Fruit fly (Drosophila melanogaster): Measurements from ENCODE around the gene eIF2Balpha.

Gene eIF2Balpha

dm6 chr3R:29935756-29936155 lies at the start of gene eIF2Balpha, which contains the start of gene Vps13B:
Gene eIF2Balpha, minus strand, starts transcription at chr3R:29935888.
Gene Vps13B, plus strand, starts transcription at chr3R:29935978.
- TF ChIP-seq dl (GFP tag; optimal IDR thresholded peaks at IDR 0.05; ENCODE audit: insufficient read depth in 1 of 2, partially characterized antibody in 2 of 2) (peak; percentile 95 to 96), Vsx2 (GFP tag; optimal IDR thresholded peaks at IDR 0.05; ENCODE audit: partially characterized antibody) (peak; percentile 100), brk (GFP tag; optimal IDR thresholded peaks at IDR 0.05) (no peak), Dif (GFP tag; optimal IDR thresholded peaks at IDR 0.05; ENCODE audit: partially characterized antibody) (peak; percentile 100)

dm6 chr3R:29985219-29985618 lies 49.5 kb upstream of the eIF2Balpha start:
- TF ChIP-seq CrebA (GFP tag; optimal IDR thresholded peaks at IDR 0.05; ENCODE audit: borderline replicate concordance), result no peak
- no peak for TF ChIP-seq sage (GFP tag; optimal IDR thresholded peaks at IDR 0.05)
- TF ChIP-seq dl (GFP tag; optimal IDR thresholded peaks at IDR 0.05; ENCODE audit: insufficient read depth in 1 of 2, partially characterized antibody in 2 of 2), result no peak
- no peak for TF ChIP-seq usp (GFP tag; optimal IDR thresholded peaks at IDR 0.05)
- TF ChIP-seq foxo (GFP tag; optimal IDR thresholded peaks at IDR 0.05), result no peak
- no peak for TF ChIP-seq ey (GFP tag; optimal IDR thresholded peaks at IDR 0.05)
- TF ChIP-seq psq (GFP tag; optimal IDR thresholded peaks at IDR 0.05), result no peak
- TF ChIP-seq Jra (GFP tag; optimal IDR thresholded peaks at IDR 0.05), result no peak
- no peak for TF ChIP-seq jim (GFP tag; optimal IDR thresholded peaks at IDR 0.05)
- TF ChIP-seq GATAd (GFP tag; optimal IDR thresholded peaks at IDR 0.05), result no peak
- no peak for TF ChIP-seq HLH106 (tag; optimal IDR thresholded peaks at IDR 0.05)
- no peak for TF ChIP-seq rgr (GFP tag; optimal IDR thresholded peaks at IDR 0.05)
- no peak for TF ChIP-seq Hr78 (GFP tag; optimal IDR thresholded peaks at IDR 0.05)
- no peak for TF ChIP-seq Dif (GFP tag; optimal IDR thresholded peaks at IDR 0.05; ENCODE audit: partially characterized antibody)
- no peak for TF ChIP-seq woc (GFP tag; optimal IDR thresholded peaks at IDR 0.05)
- no peak for TF ChIP-seq Mio (GFP tag; optimal IDR thresholded peaks at IDR 0.05)
- no peak for TF ChIP-seq Sp1 (GFP tag; optimal IDR thresholded peaks at IDR 0.05)
- no peak for TF ChIP-seq OdsH (GFP tag; optimal IDR thresholded peaks at IDR 0.05)

- TF ChIP-seq Hnf4 (GFP tag; optimal IDR thresholded peaks at IDR 0.05) (no peak), Hr78 (GFP tag; optimal IDR thresholded peaks at IDR 0.05) (no peak), woc (GFP tag; optimal IDR thresholded peaks at IDR 0.05) (no peak), Mio (GFP tag; optimal IDR thresholded peaks at IDR 0.05) (no peak), sv (GFP tag; optimal IDR thresholded peaks at IDR 0.05) (no peak), usp (GFP tag; optimal IDR thresholded peaks at IDR 0.05) (no peak), sage (GFP tag; optimal IDR thresholded peaks at IDR 0.05) (no peak), Dif (GFP tag; optimal IDR thresholded peaks at IDR 0.05; ENCODE audit: partially characterized antibody) (no peak), Jra (GFP tag; optimal IDR thresholded peaks at IDR 0.05) (no peak), CG32264 (GFP tag; optimal IDR thresholded peaks at IDR 0.05) (no peak), br (GFP tag; optimal IDR thresholded peaks at IDR 0.05) (no peak), rgr (GFP tag; optimal IDR thresholded peaks at IDR 0.05) (no peak), GATAd (GFP tag; optimal IDR thresholded peaks at IDR 0.05) (no peak), HLH106 (tag; optimal IDR thresholded peaks at IDR 0.05) (no peak), dsf (GFP tag; optimal IDR thresholded peaks at IDR 0.05; ENCODE audit: borderline replicate concordance) (no peak), CG9705 (GFP tag; optimal IDR thresholded peaks at IDR 0.05) (no peak), jim (GFP tag; optimal IDR thresholded peaks at IDR 0.05) (no peak)
Measured at dm6 chr3R:29983886-29984285, 48.2 kb upstream of the eIF2Balpha start.

dm6 chr3R:29983073-29983544 lies 47.4 kb upstream of the eIF2Balpha start, which contains the start of gene CG7896:
Gene CG7896, plus strand, starts transcription at chr3R:29983426.
- TF ChIP-seq sv (GFP tag; optimal IDR thresholded peaks at IDR 0.05) (no peak), usp (GFP tag; optimal IDR thresholded peaks at IDR 0.05) (no peak), Hr83 (GFP tag; optimal IDR thresholded peaks at IDR 0.05; ENCODE audit: poor library complexity, severe bottlenecking) (peak; percentile 62), Abd-B (GFP tag; optimal IDR thresholded peaks at IDR 0.05) (no peak), rgr (GFP tag; optimal IDR thresholded peaks at IDR 0.05) (peak; percentile 85), sage (GFP tag; optimal IDR thresholded peaks at IDR 0.05) (peak; percentile 61), dmrt93B (GFP tag; optimal IDR thresholded peaks at IDR 0.05) (peak; percentile 70), Hnf4 (GFP tag; optimal IDR thresholded peaks at IDR 0.05) (no peak), h (GFP tag; optimal IDR thresholded peaks at IDR 0.05) (peak; percentile 94), fru (GFP tag; optimal IDR thresholded peaks at IDR 0.05) (peak; percentile 85), psq (GFP tag; optimal IDR thresholded peaks at IDR 0.05) (peak; percentile 86), Dif (GFP tag; optimal IDR thresholded peaks at IDR 0.05; ENCODE audit: partially characterized antibody) (peak; percentile 17), jim (GFP tag; optimal IDR thresholded peaks at IDR 0.05) (no peak), lola (GFP tag; optimal IDR thresholded peaks at IDR 0.05) (no peak), br (GFP tag; optimal IDR thresholded peaks at IDR 0.05) (peak; percentile 83), brk (GFP tag; optimal IDR thresholded peaks at IDR 0.05) (no peak), dsf (GFP tag; optimal IDR thresholded peaks at IDR 0.05; ENCODE audit: borderline replicate concordance) (peak; percentile 41), GATAd (GFP tag; optimal IDR thresholded peaks at IDR 0.05) (no peak), foxo (GFP tag; optimal IDR thresholded peaks at IDR 0.05) (peak; percentile 54 to 91), Dfd (GFP tag; optimal IDR thresholded peaks at IDR 0.05) (no peak), HLH106 (tag; optimal IDR thresholded peaks at IDR 0.05) (peak; percentile 93), dl (GFP tag; optimal IDR thresholded peaks at IDR 0.05; ENCODE audit: insufficient read depth in 1 of 2, partially characterized antibody in 2 of 2) (no peak), CrebA (GFP tag; optimal IDR thresholded peaks at IDR 0.05; ENCODE audit: borderline replicate concordance) (no peak), Jra (GFP tag; optimal IDR thresholded peaks at IDR 0.05) (no peak), Myc (optimal IDR thresholded peaks at IDR 0.05) (no peak), Rel (GFP tag; optimal IDR thresholded peaks at IDR 0.05) (peak; percentile 83), Rel (tag; optimal IDR thresholded peaks at IDR 0.05) (peak; percentile 59), ey (GFP tag; optimal IDR thresholded peaks at IDR 0.05) (peak; percentile 76), Vsx2 (GFP tag; optimal IDR thresholded peaks at IDR 0.05; ENCODE audit: partially characterized antibody) (peak; percentile 54), pan (optimal IDR thresholded peaks at IDR 0.05) (no peak), OdsH (GFP tag; optimal IDR thresholded peaks at IDR 0.05) (peak; percentile 85), woc (GFP tag; optimal IDR thresholded peaks at IDR 0.05) (peak; percentile 95), Sp1 (GFP tag; optimal IDR thresholded peaks at IDR 0.05) (peak; percentile 85), CG32264 (GFP tag; optimal IDR thresholded peaks at IDR 0.05) (peak; percentile 37), N (GFP tag; optimal IDR thresholded peaks at IDR 0.05) (no peak)

Measured in whole organism, wandering third instar larva.